Worm (Caenorhabditis elegans) whole organism, L4 larva: ENCODE results near the gene F28C10.1.

ENCODE experiments used
- R02D3.7 ChIP-seq: fragments of 150-350 bp; sonication (generic microtip); optimal IDR thresholded peaks from 3 replicates; lab custom pipeline; 2014; ENCODE audit warnings: missing biosample characterization, missing genetic modification characterization
- ama-1 ChIP-seq: fragments of 150-350 bp; optimal IDR thresholded peaks from 2 replicates; lab custom pipeline; 2014; ENCODE audit warnings: inconsistent platforms, mixed read lengths
- lin-15B ChIP-seq: fragments of 150-350 bp; sonication (generic microtip); optimal IDR thresholded peaks from 3 replicates; lab custom pipeline; 2014; ENCODE audit warnings: missing biosample characterization, missing genetic modification characterization
- lin-39 ChIP-seq: fragments of 150-350 bp; optimal IDR thresholded peaks from 2 replicates; lab custom pipeline; 2014; ENCODE audit warnings: missing biosample characterization, missing genetic modification reagents, missing genetic modification characterization
- mdl-1 ChIP-seq, 2 experiments: fragments of 150-350 bp in 1 of 2; sonication (generic microtip) in 1 of 2; optimal IDR thresholded peaks; 2 replicates each; lab custom pipeline; 2014 to 2017; ENCODE audit warnings: missing biosample characterization in 2 of 2, missing genetic modification characterization in 2 of 2
- nhr-41 ChIP-seq: fragments of 200-800 bp; sonication (Bioruptor generic); IDR thresholded peaks from 2 replicates; pipeline ENCODE4 v1.3.6; 2022; ENCODE audit warnings: missing genetic modification reagents, missing genetic modification characterization, missing compliant biosample characterization
- nhr-42 ChIP-seq: fragments of 200-800 bp; sonication (Bioruptor generic); IDR thresholded peaks from 2 replicates; pipeline ENCODE4 v1.3.6; 2022; ENCODE audit warnings: missing genetic modification characterization, missing compliant biosample characterization
- snpc-4 ChIP-seq: fragments of 150-350 bp; optimal IDR thresholded peaks from 2 replicates; lab custom pipeline; 2014; ENCODE audit warnings: missing biosample characterization, missing genetic modification characterization
- tra-1 ChIP-seq: fragments of 200-800 bp; sonication (Bioruptor generic); IDR thresholded peaks from 2 replicates; pipeline ENCODE4 v1.3.6; 2022; ENCODE audit warnings: missing genetic modification reagents, missing genetic modification characterization, missing compliant biosample characterization
- zfp-2 ChIP-seq: sonication (generic microtip); optimal IDR thresholded peaks from 2 replicates; lab custom pipeline; 2016; ENCODE audit warnings: mild to moderate bottlenecking, missing genetic modification characterization, missing compliant biosample characterization

- TF ChIP-seq R02D3.7 (tag; lab: Kevin White, UChicago) (no peak), zfp-2 (no peak), lin-39 (tag; lab: Kevin White, UChicago) (no peak), lin-15B (tag; lab: Kevin White, UChicago) (no peak), nhr-41 (GFP tag; lab: Robert Waterston, UW) (no peak), nhr-42 (GFP tag; lab: Robert Waterston, UW) (no peak), snpc-4 (tag; lab: Kevin White, UChicago) (no peak), ama-1 (lab: Kevin White, UChicago) (no peak), tra-1 (GFP tag; lab: Robert Waterston, UW) (no peak), mdl-1 (tag; optimal IDR thresholded peaks at IDR 0.05; lab: Kevin White, UChicago) (no peak)
These were observed at the start of gene F28C10.1 for ce11 chrX:542807-543206.
